Worm (Caenorhabditis elegans) whole organism, L2 larva: ENCODE measurements around the gene lys-2.

ENCODE experiments used
- blmp-1 ChIP-seq: sonication (generic microtip); optimal IDR thresholded peaks from 2 replicates; lab custom pipeline; 2017; ENCODE audit warnings: missing genetic modification characterization, mild to moderate bottlenecking, missing compliant biosample characterization, antibody characterized with exemption, moderate library complexity; ENCODE audit not compliant: insufficient read depth
- elt-1 ChIP-seq: fragments of 150-350 bp; optimal IDR thresholded peaks from 2 replicates; lab custom pipeline; 2014; ENCODE audit warnings: missing biosample characterization, missing genetic modification characterization
- sma-9 ChIP-seq, 2 experiments: fragments of 150-350 bp in 1 of 2; sonication (generic microtip) in 1 of 2; optimal IDR thresholded peaks; 2 replicates each; lab custom pipeline; 2014 to 2016; ENCODE audit warnings: missing genetic modification characterization in 2 of 2, mild to moderate bottlenecking in 1 of 2, missing biosample characterization in 1 of 2, missing compliant biosample characterization in 1 of 2, missing genetic modification reagents in 1 of 2, moderate library complexity in 1 of 2
- unc-39 ChIP-seq: fragments of 150-350 bp; optimal IDR thresholded peaks from 2 replicates; lab custom pipeline; 2014; ENCODE audit warnings: missing biosample characterization, missing genetic modification characterization
- ztf-11 ChIP-seq: sonication (generic microtip); optimal IDR thresholded peaks from 2 replicates; lab custom pipeline; 2017; ENCODE audit warnings: missing biosample characterization, missing genetic modification characterization

DNA sequence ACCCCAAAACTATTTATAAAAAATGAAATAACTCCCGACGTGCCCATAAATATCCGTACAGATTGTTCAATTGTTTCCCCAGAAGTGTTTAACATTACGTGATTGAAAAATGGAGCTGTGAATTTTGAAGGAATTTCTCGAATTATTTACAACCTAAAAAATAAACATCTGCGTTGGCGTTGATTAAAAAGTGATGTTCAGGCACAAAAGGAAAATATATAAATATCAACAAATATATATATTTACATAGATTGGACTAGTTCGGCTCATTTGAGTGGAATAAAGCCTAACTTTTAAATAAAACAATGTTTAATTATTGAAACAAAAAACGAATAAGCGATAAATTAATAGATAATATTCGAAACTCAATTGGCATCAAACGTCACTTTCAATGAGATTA is 20.8 kb downstream of the lys-2 start, which contains the start of gene sri-18:
- TF ChIP-seq ztf-11 (tag; lab: Kevin White, UChicago) (no peak), blmp-1 (tag; lab: Kevin White, UChicago) (no peak), sma-9 (GFP tag; optimal IDR thresholded peaks at IDR 0.05; lab: Kevin White, UChicago) (no peak), sma-9 (tag; optimal IDR thresholded peaks at IDR 0.05; lab: Kevin White, UChicago) (no peak), unc-39 (tag; lab: Kevin White, UChicago) (no peak), elt-1 (tag; lab: Kevin White, UChicago) (no peak)
